Worm (Caenorhabditis elegans): ENCODE measurements around the gene fbxc-45.

DNA sequence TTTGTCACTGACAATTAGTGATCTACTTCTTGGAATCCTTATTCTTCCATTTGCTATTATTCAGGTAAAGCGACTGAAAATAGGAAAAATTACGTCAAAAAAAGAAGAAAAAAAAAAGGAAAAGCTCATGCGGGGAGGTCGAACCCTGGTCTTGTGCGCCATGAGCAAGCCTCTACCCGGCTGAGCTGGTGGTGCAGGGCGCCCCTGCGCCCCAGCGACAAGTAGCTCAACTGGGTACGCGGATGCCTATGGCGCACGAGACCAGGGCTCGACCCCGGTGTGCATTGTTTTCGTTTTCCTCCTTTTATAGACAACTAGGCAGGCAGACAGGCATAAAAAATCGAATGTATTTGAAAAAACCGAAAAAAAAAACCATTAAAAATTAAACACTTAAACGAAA, 38.2 kb upstream of the fbxc-45 start:
- TF ChIP-seq F49E8.2 (tag; optimal IDR thresholded peaks at IDR 0.05; ENCODE audit: insufficient read depth) (no peak), dox-1 (GFP tag; IDR thresholded peaks at IDR 0.05) (no peak), lag-1 (GFP tag; IDR thresholded peaks at IDR 0.05) (no peak), C06A6.2 (GFP tag; conservative IDR thresholded peaks at IDR 0.05) (no peak), ceh-40 (GFP tag; IDR thresholded peaks at IDR 0.05) (no peak), nhr-179 (tag; optimal IDR thresholded peaks at IDR 0.05) (no peak), unc-62 (GFP tag; optimal IDR thresholded peaks at IDR 0.05) (no peak), zfh-2 (GFP tag; conservative IDR thresholded peaks at IDR 0.05) (no peak)
